Worm (Caenorhabditis elegans): ENCODE measurements around the gene dod-3.

DNA sequence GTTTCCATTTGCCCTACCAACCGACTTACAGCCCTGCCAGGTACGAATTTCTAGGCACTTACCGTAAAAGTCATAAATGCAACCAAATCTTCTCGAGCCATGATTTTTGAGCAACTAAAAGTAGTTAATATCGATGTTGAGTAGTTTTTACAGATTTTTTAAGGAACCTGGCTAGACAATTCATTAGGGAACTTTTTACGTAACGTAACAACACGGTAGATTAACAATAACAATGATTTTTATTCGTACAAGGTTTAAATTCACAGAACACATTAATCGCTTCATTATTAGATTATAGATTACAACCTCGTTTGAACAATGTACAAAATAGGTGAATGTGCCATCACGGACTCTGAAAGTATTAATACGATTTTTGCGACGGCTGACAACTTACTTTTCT, 22.1 kb upstream of the dod-3 start, which contains the start of gene srx-26:
- TF ChIP-seq ama-1 (optimal IDR thresholded peaks at IDR 0.05): no peak
- TF ChIP-seq flt-1 (GFP tag; IDR thresholded peaks at IDR 0.05): no peak
- TF ChIP-seq ets-7 (tag; optimal IDR thresholded peaks at IDR 0.05): no peak
- no peak for TF ChIP-seq sea-1 (GFP tag; conservative IDR thresholded peaks at IDR 0.05)
- TF ChIP-seq scrt-1 (GFP tag; IDR thresholded peaks at IDR 0.05): no peak
- no peak for TF ChIP-seq tbx-11 (GFP tag; IDR thresholded peaks at IDR 0.05)
- no peak for TF ChIP-seq pes-1 (GFP tag; IDR thresholded peaks at IDR 0.05)
- TF ChIP-seq hmbx-1 (tag; optimal IDR thresholded peaks at IDR 0.05): no peak
- no peak for TF ChIP-seq F13C5.2 (tag; optimal IDR thresholded peaks at IDR 0.05)
- no peak for TF ChIP-seq ceh-36 (tag; optimal IDR thresholded peaks at IDR 0.05)
- TF ChIP-seq B0310.2 (tag; optimal IDR thresholded peaks at IDR 0.05): no peak
- TF ChIP-seq aly-1 (tag; optimal IDR thresholded peaks at IDR 0.05): no peak

Data from whole organism, early embryonic.